Fruit fly (Drosophila melanogaster): ENCODE measurements around the gene CG6908.
A peak's percentile ranks its signal among the peaks of the same experiment; 100 is the strongest.

The CG6908 gene

DNA sequence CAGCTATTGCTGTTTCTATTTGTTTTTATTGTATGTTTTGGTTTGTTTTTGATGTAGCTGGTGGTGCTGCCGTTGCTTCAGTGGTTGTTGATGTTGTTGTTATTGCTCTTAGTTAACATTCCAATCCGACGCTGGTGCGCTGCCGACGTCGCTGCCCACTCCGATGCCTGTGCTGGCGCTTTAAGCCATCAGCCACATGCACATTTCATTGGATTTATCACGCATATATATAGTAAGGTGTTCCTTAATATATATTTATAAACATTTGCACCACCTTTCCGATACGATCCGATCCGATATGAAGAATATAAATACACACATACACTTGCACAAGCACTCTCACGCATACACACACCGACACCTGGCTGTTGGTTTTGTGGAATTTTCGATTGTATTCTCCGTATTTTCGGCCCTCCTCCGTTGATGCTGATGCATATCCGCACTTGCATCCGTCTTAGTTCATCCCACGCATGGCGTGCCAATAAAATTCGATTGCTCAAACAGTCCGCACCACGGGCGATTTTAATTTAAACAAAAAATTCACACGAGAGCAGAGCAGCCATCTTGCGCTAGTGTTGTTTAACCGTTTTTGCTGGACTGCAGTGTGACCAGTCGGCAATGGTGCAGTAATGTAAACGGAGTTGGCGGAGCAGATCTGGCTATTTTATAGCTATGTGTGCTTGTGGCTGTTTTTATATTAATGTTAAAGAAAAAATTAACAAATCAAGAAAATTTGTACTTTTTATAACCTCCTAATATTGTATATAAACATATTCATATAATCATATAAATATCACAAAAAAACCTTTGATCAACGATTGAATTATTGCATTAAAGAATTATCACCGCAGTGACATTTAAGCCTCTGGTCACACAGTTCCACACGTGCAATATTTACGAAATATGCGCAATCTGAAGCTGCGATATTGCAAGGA, 39.5 kb downstream of the CG6908 start, which contains the start of the genes Csk and Elp1 (continued):
- peak; percentile 71 for TF ChIP-seq CG2116 (GFP tag; optimal IDR thresholded peaks at IDR 0.05)
- no peak for TF ChIP-seq CG6254 (GFP tag; optimal IDR thresholded peaks at IDR 0.05)
- peak; percentile 80 for TF ChIP-seq sr (GFP tag; IDR thresholded peaks at IDR 0.05)
- TF ChIP-seq bsh (GFP tag; optimal IDR thresholded peaks at IDR 0.05): peak in 1 of 2 experiments; percentile 40
- peak; percentile 74 for TF ChIP-seq Adf1 (GFP tag; IDR thresholded peaks at IDR 0.05)
- TF ChIP-seq CG5953 (GFP tag; IDR thresholded peaks at IDR 0.05): no peak
- TF ChIP-seq phol (tag; optimal IDR thresholded peaks at IDR 0.05): peak; percentile 100
- no peak for TF ChIP-seq Usf (GFP tag; optimal IDR thresholded peaks at IDR 0.05)
- peak; percentile 40 to 51 for TF ChIP-seq Hr51 (GFP tag; optimal IDR thresholded peaks at IDR 0.05)
- TF ChIP-seq CG4282 (GFP tag; optimal IDR thresholded peaks at IDR 0.05): no peak
- peak; percentile 73 for TF ChIP-seq CG30020 (tag; optimal IDR thresholded peaks at IDR 0.05)
- TF ChIP-seq ERR (GFP tag; optimal IDR thresholded peaks at IDR 0.05): no peak
- peak; percentile 33 for TF ChIP-seq Fer2 (tag; optimal IDR thresholded peaks at IDR 0.05)
- no peak for TF ChIP-seq ttk (GFP tag; IDR thresholded peaks at IDR 0.05)
- TF ChIP-seq zfh2 (GFP tag; optimal IDR thresholded peaks at IDR 0.05): peak; percentile 71
- TF ChIP-seq CG10462 (GFP tag; optimal IDR thresholded peaks at IDR 0.05): no peak
- no peak for TF ChIP-seq CG6765 (GFP tag; optimal IDR thresholded peaks at IDR 0.05)
- peak; percentile 12 for TF ChIP-seq CG31388 (GFP tag; optimal IDR thresholded peaks at IDR 0.05)
- peak; percentile 77 for TF ChIP-seq Hmr (GFP tag; optimal IDR thresholded peaks at IDR 0.05)
- TF ChIP-seq CG17568 (GFP tag; optimal IDR thresholded peaks at IDR 0.05): no peak
- no peak for TF ChIP-seq CG7987 (GFP tag; optimal IDR thresholded peaks at IDR 0.05)
- TF ChIP-seq hb (GFP tag; IDR thresholded peaks at IDR 0.05; ENCODE audit: partially characterized antibody): no peak
- TF ChIP-seq Oli (tag; optimal IDR thresholded peaks at IDR 0.05): peak; percentile 29
- peak; percentile 48 for TF ChIP-seq gro (GFP tag; optimal IDR thresholded peaks at IDR 0.05)
- TF ChIP-seq CG18764 (GFP tag; optimal IDR thresholded peaks at IDR 0.05): peak; percentile 38
- TF ChIP-seq CG4730 (GFP tag; IDR thresholded peaks at IDR 0.05): no peak
- TF ChIP-seq Six4 (GFP tag; optimal IDR thresholded peaks at IDR 0.05): no peak
- no peak for TF ChIP-seq CG1024 (GFP tag; IDR thresholded peaks at IDR 0.05)
- TF ChIP-seq Side (GFP tag; optimal IDR thresholded peaks at IDR 0.05): no peak
- no peak for TF ChIP-seq Taf1 (GFP tag; IDR thresholded peaks at IDR 0.05)
- peak; percentile 91 for TF ChIP-seq row (GFP tag; IDR thresholded peaks at IDR 0.05)
- TF ChIP-seq danr (GFP tag; IDR thresholded peaks at IDR 0.05): no peak
- peak; percentile 55 for TF ChIP-seq lilli (GFP tag; optimal IDR thresholded peaks at IDR 0.05)
- TF ChIP-seq Ets65A (GFP tag): peak; percentile 91
- no peak for TF ChIP-seq Rx (GFP tag; IDR thresholded peaks at IDR 0.05)
- no peak for TF ChIP-seq jumu (GFP tag; optimal IDR thresholded peaks at IDR 0.05)
- no peak for TF ChIP-seq H15 (GFP tag; IDR thresholded peaks at IDR 0.05)
- no peak for TF ChIP-seq cad (GFP tag; optimal IDR thresholded peaks at IDR 0.05)
- peak; percentile 12 for TF ChIP-seq lbe (GFP tag; optimal IDR thresholded peaks at IDR 0.05)
- TF ChIP-seq CG11696 (GFP tag; IDR thresholded peaks at IDR 0.05): no peak
- peak; percentile 49 for TF ChIP-seq CG10979 (tag; optimal IDR thresholded peaks at IDR 0.05)
- TF ChIP-seq vnd (GFP tag; IDR thresholded peaks at IDR 0.05; ENCODE audit: partially characterized antibody): no peak
- no peak for TF ChIP-seq jing (GFP tag; optimal IDR thresholded peaks at IDR 0.05)
- TF ChIP-seq Bgb (GFP tag; IDR thresholded peaks at IDR 0.05; ENCODE audit: partially characterized antibody): peak; percentile 30; the same call in 1 of the 2 replicates
- no peak for TF ChIP-seq CG12219 (GFP tag; optimal IDR thresholded peaks at IDR 0.05)
- TF ChIP-seq Ravus (GFP tag; IDR thresholded peaks at IDR 0.05): no peak
- peak; percentile 69 for TF ChIP-seq grau (tag; optimal IDR thresholded peaks at IDR 0.05)
- peak; percentile 14 for TF ChIP-seq Myb (GFP tag; optimal IDR thresholded peaks at IDR 0.05)
- TF ChIP-seq CG4854 (GFP tag; optimal IDR thresholded peaks at IDR 0.05): peak; percentile 16
